Worm (Caenorhabditis elegans) whole organism, L1 larva: ENCODE data around the gene F08F8.6.
A peak's percentile ranks its signal among the peaks of the same experiment; 100 is the strongest.

ENCODE experiments used
- C04F5.9 ChIP-seq: sonication (generic microtip); optimal IDR thresholded peaks from 2 replicates; lab custom pipeline; 2016; ENCODE audit warnings: missing genetic modification characterization, missing compliant biosample characterization
- C16A3.4 ChIP-seq: fragments of 150-350 bp; optimal IDR thresholded peaks from 2 replicates; lab custom pipeline; 2014; ENCODE audit warnings: missing biosample characterization, missing genetic modification characterization
- C34B4.2 ChIP-seq: sonication (generic microtip); optimal IDR thresholded peaks from 2 replicates; lab custom pipeline; 2017; ENCODE audit warnings: mild to moderate bottlenecking, missing genetic modification characterization, missing compliant biosample characterization
- F16B12.6 ChIP-seq: fragments of 150-350 bp; optimal IDR thresholded peaks from 2 replicates; lab custom pipeline; 2014; ENCODE audit warnings: missing biosample characterization, missing genetic modification characterization
- aha-1 ChIP-seq: fragments of 150-350 bp; optimal IDR thresholded peaks from 2 replicates; lab custom pipeline; 2014; ENCODE audit warnings: missing biosample characterization, missing genetic modification characterization
- aly-2 ChIP-seq: fragments of 150-350 bp; optimal IDR thresholded peaks from 2 replicates; lab custom pipeline; 2014; ENCODE audit warnings: missing biosample characterization, missing genetic modification characterization
- blmp-1 ChIP-seq: fragments of 150-350 bp; optimal IDR thresholded peaks from 2 replicates; lab custom pipeline; 2014; ENCODE audit warnings: missing biosample characterization, missing genetic modification characterization
- ceh-8 ChIP-seq: fragments of 200-800 bp; sonication (Bioruptor generic); optimal IDR thresholded peaks from 2 replicates; lab custom pipeline; 2018; ENCODE audit warnings: mild to moderate bottlenecking, missing genetic modification characterization, moderate library complexity, missing compliant biosample characterization
- ceh-82 ChIP-seq, 3 experiments: fragments of 150-350 bp in 1 of 3; sonication (generic microtip) in 2 of 3; optimal IDR thresholded peaks; 2 replicates each; lab custom pipeline; 2014 to 2017; ENCODE audit warnings: missing biosample characterization in 3 of 3, missing genetic modification characterization in 3 of 3
- ces-1 ChIP-seq: fragments of 150-350 bp; optimal IDR thresholded peaks from 2 replicates; lab custom pipeline; 2014; ENCODE audit warnings: missing biosample characterization, missing genetic modification reagents, missing genetic modification characterization
- dpl-1 ChIP-seq, 3 experiments: fragments of 150-350 bp in 2 of 3; sonication (generic microtip) in 1 of 3; optimal IDR thresholded peaks; 2 replicates each; lab custom pipeline; 2014 to 2017; ENCODE audit warnings: missing biosample characterization in 3 of 3, missing genetic modification characterization in 3 of 3, missing genetic modification reagents in 3 of 3
- dsc-1 ChIP-seq: sonication (generic microtip); optimal IDR thresholded peaks from 2 replicates; lab custom pipeline; 2016; ENCODE audit warnings: mild to moderate bottlenecking, missing genetic modification characterization, missing compliant biosample characterization
- efl-1 ChIP-seq, 4 experiments: fragments of 150-350 bp; optimal IDR thresholded peaks in 3 of 4; peaks in 1 of 4; 1 replicate in 1 of 4; 2 replicates in 3 of 4; lab custom pipeline; 2014; ENCODE audit warnings: missing biosample characterization in 2 of 4, missing genetic modification characterization in 2 of 4, missing genetic modification reagents in 2 of 4
- egl-27 ChIP-seq, 2 experiments: fragments of 150-350 bp in 1 of 2; sonication (generic microtip); optimal IDR thresholded peaks; 3 replicates each; lab custom pipeline; 2017 to 2018; ENCODE audit warnings: missing biosample characterization in 2 of 2, missing genetic modification characterization in 2 of 2, missing genetic modification reagents in 2 of 2
- elt-2 ChIP-seq: sonication (generic microtip); optimal IDR thresholded peaks from 2 replicates; lab custom pipeline; 2016; ENCODE audit warnings: missing genetic modification characterization, mild to moderate bottlenecking, inconsistent platforms, missing compliant biosample characterization, missing genetic modification reagents
- elt-3 ChIP-seq, 6 experiments: fragments of 150-350 bp in 1 of 6; sonication (generic microtip); optimal IDR thresholded peaks; 2 replicates each; lab custom pipeline; 2017 to 2018; ENCODE audit warnings: missing biosample characterization in 6 of 6, missing genetic modification characterization in 6 of 6, inconsistent platforms in 1 of 6
- ets-5 ChIP-seq: fragments of 200-800 bp; sonication (Bioruptor generic); IDR thresholded peaks from 2 replicates; pipeline ENCODE4 v1.3.6; 2022; ENCODE audit warnings: missing genetic modification characterization, missing compliant biosample characterization
- fkh-8 ChIP-seq: sonication (generic microtip); optimal IDR thresholded peaks from 2 replicates; lab custom pipeline; 2016; ENCODE audit warnings: mild to moderate bottlenecking, missing genetic modification characterization, missing compliant biosample characterization
- grh-1 ChIP-seq: fragments of 200-800 bp; sonication (Bioruptor generic); IDR thresholded peaks from 2 replicates; pipeline ENCODE4 v1.3.6; 2022; ENCODE audit warnings: missing genetic modification reagents, missing genetic modification characterization, missing compliant biosample characterization
- irx-1 ChIP-seq: sonication (generic microtip); optimal IDR thresholded peaks from 2 replicates; lab custom pipeline; 2016; ENCODE audit warnings: missing genetic modification characterization, missing compliant biosample characterization
- jun-1 ChIP-seq: fragments of 150-350 bp; optimal IDR thresholded peaks from 2 replicates; lab custom pipeline; 2014; ENCODE audit warnings: missing biosample characterization, missing genetic modification reagents, missing genetic modification characterization
- lin-13 ChIP-seq: fragments of 150-350 bp; optimal IDR thresholded peaks from 2 replicates; lab custom pipeline; 2014; ENCODE audit warnings: missing biosample characterization, missing genetic modification reagents, missing genetic modification characterization
- lin-14 ChIP-seq: fragments of 200-800 bp; sonication (Bioruptor generic); optimal IDR thresholded peaks from 2 replicates; lab custom pipeline; 2018; ENCODE audit warnings: mild to moderate bottlenecking, missing genetic modification characterization, moderate library complexity, missing compliant biosample characterization
- lin-35 ChIP-seq, 2 experiments: fragments of 150-350 bp; optimal IDR thresholded peaks; 2 replicates each; lab custom pipeline; 2014; ENCODE audit warnings: missing biosample characterization in 2 of 2, missing genetic modification characterization in 2 of 2, missing genetic modification reagents in 2 of 2
- lin-39 ChIP-seq: fragments of 150-350 bp; optimal IDR thresholded peaks from 2 replicates; lab custom pipeline; 2014; ENCODE audit warnings: missing biosample characterization, missing genetic modification reagents, missing genetic modification characterization
- lir-3 ChIP-seq: sonication (generic microtip); optimal IDR thresholded peaks from 2 replicates; lab custom pipeline; 2016; ENCODE audit warnings: mild to moderate bottlenecking, missing genetic modification characterization, moderate library complexity, missing compliant biosample characterization; ENCODE audit not compliant: poor library complexity
- lsy-2 ChIP-seq, 2 experiments: fragments of 150-350 bp; optimal IDR thresholded peaks; 2 replicates each; lab custom pipeline; 2014; ENCODE audit warnings: missing biosample characterization in 2 of 2, missing genetic modification characterization in 2 of 2
- mdl-1 ChIP-seq, 2 experiments: fragments of 150-350 bp; optimal IDR thresholded peaks; 2 replicates each; lab custom pipeline; 2014 to 2017; ENCODE audit warnings: missing biosample characterization in 2 of 2, missing genetic modification characterization in 2 of 2, inconsistent platforms in 1 of 2
- mep-1 ChIP-seq: fragments of 150-350 bp; optimal IDR thresholded peaks from 2 replicates; lab custom pipeline; 2014; ENCODE audit warnings: missing biosample characterization, missing genetic modification characterization
- nhr-11 ChIP-seq: fragments of 150-350 bp; optimal IDR thresholded peaks from 2 replicates; lab custom pipeline; 2014; ENCODE audit warnings: missing biosample characterization, missing genetic modification characterization
- nhr-19 ChIP-seq: fragments of 200-800 bp; sonication (Bioruptor generic); conservative IDR thresholded peaks from 2 replicates; pipeline ENCODE4 v1.3.6; 2022; ENCODE audit warnings: missing genetic modification characterization, missing compliant biosample characterization
- nhr-20 ChIP-seq: sonication (generic microtip); optimal IDR thresholded peaks from 2 replicates; lab custom pipeline; 2016; ENCODE audit warnings: mild to moderate bottlenecking, missing genetic modification characterization, missing compliant biosample characterization
- nhr-47 ChIP-seq: sonication (generic microtip); optimal IDR thresholded peaks from 2 replicates; lab custom pipeline; 2016; ENCODE audit warnings: mild to moderate bottlenecking, missing genetic modification characterization, moderate library complexity, missing compliant biosample characterization
- nhr-71 ChIP-seq: sonication (generic microtip); optimal IDR thresholded peaks from 2 replicates; lab custom pipeline; 2016; ENCODE audit warnings: mild to moderate bottlenecking, missing genetic modification characterization, moderate library complexity, missing compliant biosample characterization
- nhr-76 ChIP-seq: sonication (generic microtip); optimal IDR thresholded peaks from 2 replicates; lab custom pipeline; 2017; ENCODE audit warnings: missing biosample characterization, missing genetic modification characterization
- nhr-77 ChIP-seq: fragments of 150-350 bp; optimal IDR thresholded peaks from 2 replicates; lab custom pipeline; 2014; ENCODE audit warnings: missing biosample characterization, missing genetic modification characterization
- nhr-85 ChIP-seq: sonication (generic microtip); peaks from one replicate; lab custom pipeline; 2016; ENCODE audit warnings: missing genetic modification characterization, inconsistent platforms, missing compliant biosample characterization
- nhr-90 ChIP-seq: sonication (generic microtip); optimal IDR thresholded peaks from 2 replicates; lab custom pipeline; 2016; ENCODE audit warnings: mild to moderate bottlenecking, missing genetic modification characterization, missing compliant biosample characterization; ENCODE audit not compliant: poor library complexity
- pax-3 ChIP-seq: fragments of 200-800 bp; sonication (Bioruptor generic); optimal IDR thresholded peaks from 2 replicates; lab custom pipeline; 2018; ENCODE audit warnings: mild to moderate bottlenecking, missing genetic modification characterization, moderate library complexity, missing compliant biosample characterization
- rnt-1 ChIP-seq: sonication (generic microtip); optimal IDR thresholded peaks from 2 replicates; lab custom pipeline; 2016; ENCODE audit warnings: mild to moderate bottlenecking, missing genetic modification characterization, moderate library complexity, missing compliant biosample characterization
- skn-1 ChIP-seq: fragments of 150-350 bp; optimal IDR thresholded peaks from 2 replicates; lab custom pipeline; 2014; ENCODE audit warnings: missing biosample characterization, missing genetic modification characterization
- snu-23 ChIP-seq: sonication (generic microtip); optimal IDR thresholded peaks from 2 replicates; lab custom pipeline; 2016; ENCODE audit warnings: missing genetic modification characterization, missing compliant biosample characterization
- sptf-1 ChIP-seq: fragments of 150-350 bp; optimal IDR thresholded peaks from 2 replicates; lab custom pipeline; 2014; ENCODE audit warnings: missing biosample characterization, missing genetic modification characterization
- swsn-7 ChIP-seq: sonication (generic microtip); optimal IDR thresholded peaks from 2 replicates; lab custom pipeline; 2016; ENCODE audit warnings: missing genetic modification characterization, missing compliant biosample characterization
- tbx-2 ChIP-seq: sonication (generic microtip); optimal IDR thresholded peaks from 2 replicates; lab custom pipeline; 2016; ENCODE audit warnings: missing genetic modification characterization, missing compliant biosample characterization
- unc-130 ChIP-seq: fragments of 150-350 bp; optimal IDR thresholded peaks from 2 replicates; lab custom pipeline; 2017; ENCODE audit warnings: missing biosample characterization, missing genetic modification characterization, inconsistent platforms
- unc-62 ChIP-seq: fragments of 150-350 bp; optimal IDR thresholded peaks from 2 replicates; lab custom pipeline; 2014; ENCODE audit warnings: missing biosample characterization, missing genetic modification reagents, missing genetic modification characterization
- vab-15 ChIP-seq: sonication (generic microtip); optimal IDR thresholded peaks from 2 replicates; lab custom pipeline; 2017; ENCODE audit warnings: missing genotype, mild to moderate bottlenecking, missing genetic modification characterization, missing compliant biosample characterization
- xbp-1 ChIP-seq: sonication (generic microtip); optimal IDR thresholded peaks from 2 replicates; lab custom pipeline; 2016; ENCODE audit warnings: missing genetic modification characterization, missing compliant biosample characterization
- zip-4 ChIP-seq: fragments of 200-800 bp; sonication (Bioruptor generic); optimal IDR thresholded peaks from 2 replicates; lab custom pipeline; 2018; ENCODE audit warnings: mild to moderate bottlenecking, missing genetic modification characterization, moderate library complexity, missing compliant biosample characterization
- ztf-4 ChIP-seq: fragments of 150-350 bp; optimal IDR thresholded peaks from 2 replicates; lab custom pipeline; 2014; ENCODE audit warnings: missing biosample characterization, missing genetic modification characterization

F08F8.6 gene

DNA sequence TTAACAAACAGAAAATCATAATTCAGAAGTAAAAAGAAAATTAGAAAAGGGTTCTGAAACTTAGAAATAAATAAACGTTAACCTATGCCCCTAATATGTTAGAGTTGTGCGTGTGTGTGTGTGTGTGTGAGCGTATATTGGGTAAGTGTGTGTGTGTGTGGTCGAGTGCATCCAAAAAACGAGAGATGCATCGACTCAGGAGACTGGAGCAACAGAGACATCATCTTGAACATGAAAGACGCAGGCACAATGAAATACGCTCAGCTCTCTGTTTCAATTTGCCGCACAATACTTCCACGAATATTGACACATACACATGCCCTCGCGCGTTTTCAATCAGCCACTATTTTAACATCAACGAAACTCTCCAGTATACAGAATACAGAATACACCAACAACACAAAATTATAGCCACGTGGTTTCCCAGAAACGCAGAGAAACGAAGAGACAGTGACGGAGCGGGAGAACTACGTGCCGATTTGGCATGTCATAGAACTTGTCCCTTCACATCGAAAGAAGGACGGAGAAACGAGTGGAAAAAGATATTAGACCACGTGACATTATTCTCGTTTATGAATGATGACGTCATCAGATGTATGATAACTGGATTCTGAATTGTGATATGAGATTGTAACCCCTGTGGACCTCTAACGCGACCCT, 32.8 kb downstream of the F08F8.6 start:
- TF ChIP-seq ztf-4 (tag; lab: Kevin White, UChicago) (peak; percentile 87), aha-1 (tag; lab: Kevin White, UChicago) (no peak), sptf-1 (tag; lab: Kevin White, UChicago) (no peak), grh-1 (GFP tag; lab: Robert Waterston, UW) (peak; percentile 89), blmp-1 (peak; percentile 89), F16B12.6 (tag; lab: Kevin White, UChicago) (peak; percentile 27), lin-39 (no peak), xbp-1 (tag; lab: Kevin White, UChicago) (peak; percentile 87), irx-1 (tag; lab: Kevin White, UChicago) (peak; percentile 64), nhr-20 (tag; lab: Kevin White, UChicago) (peak; percentile 95), C34B4.2 (tag; lab: Kevin White, UChicago) (no peak), vab-15 (tag; lab: Kevin White, UChicago) (peak; percentile 33), tbx-2 (tag; lab: Kevin White, UChicago) (peak; percentile 79), zip-4 (GFP tag; lab: Kevin White, UChicago) (no peak), lin-35 (GFP tag; optimal IDR thresholded peaks at IDR 0.05; lab: Kevin White, UChicago) (peak; percentile 36 to 85), rnt-1 (tag; lab: Kevin White, UChicago) (no peak), nhr-47 (peak; percentile 79), mdl-1 (tag; optimal IDR thresholded peaks at IDR 0.05; lab: Kevin White, UChicago) (peak in 1 of 2 experiments; percentile 98), ets-5 (GFP tag; lab: Robert Waterston, UW) (no peak), aly-2 (tag; lab: Kevin White, UChicago) (peak; percentile 27), lin-14 (GFP tag; lab: Kevin White, UChicago) (peak; percentile 90), ceh-82 (tag; optimal IDR thresholded peaks at IDR 0.05; lab: Kevin White, UChicago) (peak in 1 of 3 experiments; percentile 19), egl-27 (tag; optimal IDR thresholded peaks at IDR 0.05; lab: Kevin White, UChicago) (peak in 1 of 2 experiments; percentile 17), unc-130 (tag; lab: Kevin White, UChicago) (peak; percentile 17), lin-13 (GFP tag; lab: Kevin White, UChicago) (peak; percentile 38), C16A3.4 (tag; lab: Kevin White, UChicago) (peak; percentile 63), C04F5.9 (tag; lab: Kevin White, UChicago) (peak; percentile 4), unc-62 (GFP tag; lab: Kevin White, UChicago) (no peak), ces-1 (GFP tag; lab: Kevin White, UChicago) (no peak), swsn-7 (tag; lab: Kevin White, UChicago) (peak; percentile 68), nhr-71 (tag; lab: Kevin White, UChicago) (peak; percentile 93), nhr-85 (tag; lab: Kevin White, UChicago) (peak; percentile 98), nhr-90 (tag; lab: Kevin White, UChicago) (peak; percentile 90), pax-3 (tag; lab: Kevin White, UChicago) (no peak), nhr-76 (no peak), dpl-1 (GFP tag; optimal IDR thresholded peaks at IDR 0.05; lab: Kevin White, UChicago) (peak; percentile 41 to 57 (median 42)), nhr-19 (GFP tag; lab: Robert Waterston, UW) (peak; percentile 73), jun-1 (peak; percentile 58), snu-23 (peak; percentile 96), efl-1 (optimal IDR thresholded peaks at IDR 0.05; lab: Kevin White, UChicago) (peak; percentile 10 to 50), efl-1 (GFP tag; optimal IDR thresholded peaks at IDR 0.05 in 1 of 2; lab: Kevin White, UChicago) (peak; percentile 26 to 93), lir-3 (tag; lab: Kevin White, UChicago) (peak; percentile 52), dsc-1 (tag; lab: Kevin White, UChicago) (peak; percentile 14), ceh-8 (GFP tag; lab: Kevin White, UChicago) (peak; percentile 18), nhr-11 (tag; lab: Kevin White, UChicago) (no peak), skn-1 (tag; lab: Kevin White, UChicago) (peak; percentile 46), elt-3 (tag; optimal IDR thresholded peaks at IDR 0.05; lab: Kevin White, UChicago) (peak in 5 of 6 experiments; percentile 14 to 91 (median 53)), lsy-2 (tag; optimal IDR thresholded peaks at IDR 0.05; lab: Kevin White, UChicago) (peak; percentile 55 to 64), fkh-8 (tag; lab: Kevin White, UChicago) (peak; percentile 40), nhr-77 (tag; lab: Kevin White, UChicago) (peak; percentile 4), elt-2 (no peak), mep-1 (tag; lab: Kevin White, UChicago) (peak; percentile 90)
